Worm (Caenorhabditis elegans): ENCODE measurements around the gene fbxb-26.

DNA sequence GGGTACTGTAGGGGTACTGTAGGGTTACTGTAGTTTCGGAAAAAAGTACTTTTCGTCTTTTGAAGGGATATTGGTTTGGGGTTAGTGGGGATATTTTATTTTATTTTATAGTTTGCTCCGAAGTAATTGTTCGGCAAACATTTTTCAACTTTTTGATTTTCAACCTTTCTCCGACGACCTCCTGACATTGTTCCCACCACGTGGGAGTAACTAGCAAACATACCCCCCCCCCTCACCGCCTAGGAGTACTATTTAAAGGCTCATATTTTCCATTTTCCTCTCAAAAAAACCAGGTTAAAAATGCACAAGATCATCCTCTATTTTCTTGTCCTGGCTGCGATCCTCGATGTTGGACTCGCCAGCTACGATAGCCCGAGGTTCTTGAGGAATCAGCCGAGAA lies 16.3 kb upstream of the fbxb-26 start, which contains the start of gene srlf-29:
- TF ChIP-seq zag-1 (tag; optimal IDR thresholded peaks at IDR 0.05) (no peak), gmeb-1 (tag; optimal IDR thresholded peaks at IDR 0.05) (no peak), ama-1 (optimal IDR thresholded peaks at IDR 0.05) (no peak), nhr-10 (tag; optimal IDR thresholded peaks at IDR 0.05) (no peak), lin-39 (tag; optimal IDR thresholded peaks at IDR 0.05) (no peak), nhr-25 (tag; optimal IDR thresholded peaks at IDR 0.05) (no peak), unc-62 (GFP tag; optimal IDR thresholded peaks at IDR 0.05) (no peak), unc-39 (tag; optimal IDR thresholded peaks at IDR 0.05) (no peak), egl-27 (tag; optimal IDR thresholded peaks at IDR 0.05) (no peak), elt-1 (tag; optimal IDR thresholded peaks at IDR 0.05) (no peak), nhr-23 (tag; optimal IDR thresholded peaks at IDR 0.05) (no peak), ztf-1 (GFP tag; conservative IDR thresholded peaks at IDR 0.05) (no peak), ztf-4 (tag; optimal IDR thresholded peaks at IDR 0.05) (no peak), mdl-1 (tag; optimal IDR thresholded peaks at IDR 0.05) (no peak)

All from whole organism, L2 larva.